Worm (Caenorhabditis elegans): ENCODE measurements around the gene ZK688.5.
A peak's percentile ranks its signal among the peaks of the same experiment; 100 is the strongest.

ZK688.5 gene

ce11 chrIII:7940819-7941218, 49.4 kb upstream of the ZK688.5 start, which contains the start of gene C29E4.12:
C29E4.12 (plus strand) TSS chrIII:7941151.
- peak; percentile 51 for TF ChIP-seq blmp-1 (tag; optimal IDR thresholded peaks at IDR 0.05)
- peak; percentile 47 to 79 (median 69) for TF ChIP-seq ceh-82 (tag; optimal IDR thresholded peaks at IDR 0.05)
- peak; percentile 64 for TF ChIP-seq aly-2 (tag; optimal IDR thresholded peaks at IDR 0.05)
- TF ChIP-seq nhr-11 (tag; optimal IDR thresholded peaks at IDR 0.05), result peak; percentile 59
- TF ChIP-seq zip-4 (GFP tag; optimal IDR thresholded peaks at IDR 0.05), result peak; percentile 25
- peak; percentile 91 for TF ChIP-seq lin-15B (tag; optimal IDR thresholded peaks at IDR 0.05)
- peak; percentile 62 for TF ChIP-seq irx-1 (tag; optimal IDR thresholded peaks at IDR 0.05)
- peak; percentile 69 for TF ChIP-seq jun-1 (tag; optimal IDR thresholded peaks at IDR 0.05)
- TF ChIP-seq egl-27 (tag; optimal IDR thresholded peaks at IDR 0.05), result no peak
- no peak for TF ChIP-seq mef-2 (tag; optimal IDR thresholded peaks at IDR 0.05)
- peak; percentile 87 for TF ChIP-seq rnt-1 (tag; optimal IDR thresholded peaks at IDR 0.05)
- TF ChIP-seq sptf-1 (tag; optimal IDR thresholded peaks at IDR 0.05), result no peak
- TF ChIP-seq unc-86 (tag; optimal IDR thresholded peaks at IDR 0.05), result peak; percentile 53
- TF ChIP-seq dpl-1 (GFP tag; optimal IDR thresholded peaks at IDR 0.05), result peak; percentile 96 to 98 (median 98)
- TF ChIP-seq tlp-1 (tag; optimal IDR thresholded peaks at IDR 0.05), result no peak
- peak; percentile 70 for TF ChIP-seq nhr-90 (tag; optimal IDR thresholded peaks at IDR 0.05; ENCODE audit: poor library complexity)
- TF ChIP-seq snpc-4 (tag; optimal IDR thresholded peaks at IDR 0.05), result peak; percentile 27
- no peak for TF ChIP-seq sup-37 (GFP tag; optimal IDR thresholded peaks at IDR 0.05)
- peak in 1 of 2 experiments; percentile 66 for TF ChIP-seq mdl-1 (tag; optimal IDR thresholded peaks at IDR 0.05)
- TF ChIP-seq nhr-20 (tag; optimal IDR thresholded peaks at IDR 0.05), result peak; percentile 74
- peak; percentile 34 for TF ChIP-seq ceh-90 (tag; optimal IDR thresholded peaks at IDR 0.05)
- TF ChIP-seq nhr-19 (GFP tag; conservative IDR thresholded peaks at IDR 0.05), result peak; percentile 79
- no peak for TF ChIP-seq hlh-17 (GFP tag; optimal IDR thresholded peaks at IDR 0.05; ENCODE audit: borderline replicate concordance)
- peak; percentile 63 for TF ChIP-seq C04F5.9 (tag; optimal IDR thresholded peaks at IDR 0.05)
- TF ChIP-seq ceh-88 (GFP tag; IDR thresholded peaks at IDR 0.05), result no peak
- no peak for TF ChIP-seq efl-3 (GFP tag; optimal IDR thresholded peaks at IDR 0.05)
- no peak for TF ChIP-seq lin-14 (GFP tag; optimal IDR thresholded peaks at IDR 0.05)
- TF ChIP-seq nhr-71 (tag; optimal IDR thresholded peaks at IDR 0.05), result peak; percentile 82
- TF ChIP-seq alr-1 (tag; optimal IDR thresholded peaks at IDR 0.05; ENCODE audit: borderline replicate concordance), result no peak
- peak; percentile 83 for TF ChIP-seq snu-23 (GFP tag; optimal IDR thresholded peaks at IDR 0.05)
- TF ChIP-seq nhr-77 (tag; optimal IDR thresholded peaks at IDR 0.05), result peak; percentile 61
- no peak for TF ChIP-seq mab-9 (GFP tag; IDR thresholded peaks at IDR 0.05)
- TF ChIP-seq dsc-1 (tag; optimal IDR thresholded peaks at IDR 0.05), result no peak
- TF ChIP-seq lsy-2 (tag; optimal IDR thresholded peaks at IDR 0.05), result peak; percentile 84 to 92
- TF ChIP-seq lin-13 (GFP tag; optimal IDR thresholded peaks at IDR 0.05), result peak; percentile 70
- TF ChIP-seq ama-1 (optimal IDR thresholded peaks at IDR 0.05), result no peak
- peak; percentile 84 for TF ChIP-seq nhr-47 (tag; optimal IDR thresholded peaks at IDR 0.05)
- TF ChIP-seq pqm-1 (tag; optimal IDR thresholded peaks at IDR 0.05), result no peak
- peak; percentile 71 for TF ChIP-seq swsn-7 (tag; optimal IDR thresholded peaks at IDR 0.05)
- no peak for TF ChIP-seq unc-30 (tag; optimal IDR thresholded peaks at IDR 0.05)
- TF ChIP-seq fkh-4 (tag; optimal IDR thresholded peaks at IDR 0.05; ENCODE audit: borderline replicate concordance), result no peak
- TF ChIP-seq unc-98 (GFP tag; IDR thresholded peaks at IDR 0.05), result no peak
- TF ChIP-seq nhr-76 (tag; optimal IDR thresholded peaks at IDR 0.05), result no peak
- TF ChIP-seq F16B12.6 (tag; optimal IDR thresholded peaks at IDR 0.05), result peak; percentile 62
- TF ChIP-seq isw-1 (GFP tag; IDR thresholded peaks at IDR 0.05), result peak; percentile 82
- no peak for TF ChIP-seq zag-1 (tag; optimal IDR thresholded peaks at IDR 0.05)
- TF ChIP-seq unc-62 (GFP tag; optimal IDR thresholded peaks at IDR 0.05), result no peak
- TF ChIP-seq xbp-1 (tag; optimal IDR thresholded peaks at IDR 0.05), result peak; percentile 78
- no peak for TF ChIP-seq nhr-84 (tag; optimal IDR thresholded peaks at IDR 0.05)
- TF ChIP-seq ztf-11 (tag; optimal IDR thresholded peaks at IDR 0.05), result peak in 1 of 2 experiments; percentile 18
- TF ChIP-seq hpl-2 (GFP tag; optimal IDR thresholded peaks at IDR 0.05), result no peak
- peak; percentile 62 for TF ChIP-seq fkh-8 (tag; optimal IDR thresholded peaks at IDR 0.05)
- TF ChIP-seq mep-1 (tag; optimal IDR thresholded peaks at IDR 0.05), result peak; percentile 52
- TF ChIP-seq grh-1 (GFP tag; IDR thresholded peaks at IDR 0.05), result peak; percentile 69

Data from whole organism, L1 larva.